Worm (Caenorhabditis elegans) whole organism, mixed stage, embryonic: Measurements from ENCODE around the gene grsp-2.
A peak's percentile ranks its signal among the peaks of the same experiment; 100 is the strongest.

ENCODE experiments used
- M03D4.4 ChIP-seq: sonication (generic microtip); optimal IDR thresholded peaks from 2 replicates; lab custom pipeline; 2017; ENCODE audit warnings: mild to moderate bottlenecking, missing genetic modification characterization, missing compliant biosample characterization
- bed-3 ChIP-seq: fragments of 200-800 bp; sonication (Bioruptor generic); optimal IDR thresholded peaks from 3 replicates; lab custom pipeline; 2018; ENCODE audit warnings: mild to moderate bottlenecking, missing genetic modification characterization, moderate library complexity, missing compliant biosample characterization
- blmp-1 ChIP-seq: fragments of 150-350 bp; optimal IDR thresholded peaks from 2 replicates; lab custom pipeline; 2014; ENCODE audit warnings: missing biosample characterization, missing genetic modification characterization
- ceh-39 ChIP-seq: fragments of 150-350 bp; optimal IDR thresholded peaks from 2 replicates; lab custom pipeline; 2014; ENCODE audit warnings: missing biosample characterization, missing genetic modification characterization
- ceh-43 ChIP-seq: fragments of 200-800 bp; sonication (Bioruptor generic); optimal IDR thresholded peaks from 2 replicates; lab custom pipeline; 2018; ENCODE audit warnings: mild to moderate bottlenecking, missing genetic modification characterization, moderate library complexity, missing compliant biosample characterization
- ceh-83 ChIP-seq: fragments of 200-800 bp; sonication (Bioruptor generic); optimal IDR thresholded peaks from 2 replicates; lab custom pipeline; 2018; ENCODE audit warnings: mild to moderate bottlenecking, missing genetic modification characterization, missing compliant biosample characterization
- drap-1 ChIP-seq: fragments of 200-800 bp; sonication (Bioruptor generic); optimal IDR thresholded peaks from 3 replicates; lab custom pipeline; 2018; ENCODE audit warnings: mild to moderate bottlenecking, missing genetic modification characterization, missing compliant biosample characterization
- elt-1 ChIP-seq: sonication (generic microtip); optimal IDR thresholded peaks from 2 replicates; lab custom pipeline; 2017; ENCODE audit warnings: missing genetic modification characterization, mild to moderate bottlenecking, missing compliant biosample characterization, antibody characterized with exemption, moderate library complexity, borderline replicate concordance; ENCODE audit not compliant: insufficient read depth
- flh-1 ChIP-seq: fragments of 200-800 bp; sonication (Bioruptor generic); optimal IDR thresholded peaks from 2 replicates; lab custom pipeline; 2018; ENCODE audit warnings: mild to moderate bottlenecking, missing genetic modification characterization, moderate library complexity, missing compliant biosample characterization
- ham-2 ChIP-seq: fragments of 200-800 bp; sonication (Bioruptor generic); optimal IDR thresholded peaks from 2 replicates; lab custom pipeline; 2018; ENCODE audit warnings: mild to moderate bottlenecking, missing genetic modification characterization, missing compliant biosample characterization
- hlh-1 ChIP-seq: fragments of 150-350 bp; optimal IDR thresholded peaks from 2 replicates; lab custom pipeline; 2014; ENCODE audit warnings: missing biosample characterization, missing genetic modification reagents, missing genetic modification characterization
- lin-13 ChIP-seq: fragments of 150-350 bp; optimal IDR thresholded peaks from 2 replicates; lab custom pipeline; 2014; ENCODE audit warnings: missing biosample characterization, missing genetic modification characterization
- lin-32 ChIP-seq: fragments of 200-800 bp; sonication (Bioruptor generic); optimal IDR thresholded peaks from 2 replicates; lab custom pipeline; 2018; ENCODE audit warnings: mild to moderate bottlenecking, missing genetic modification characterization, missing compliant biosample characterization
- lsy-2 ChIP-seq: fragments of 150-350 bp; optimal IDR thresholded peaks from 2 replicates; lab custom pipeline; 2014; ENCODE audit warnings: missing biosample characterization, missing genetic modification characterization
- mab-5 ChIP-seq: fragments of 150-350 bp; optimal IDR thresholded peaks from 2 replicates; lab custom pipeline; 2014; ENCODE audit warnings: missing biosample characterization, missing genetic modification characterization
- mep-1 ChIP-seq: fragments of 150-350 bp; optimal IDR thresholded peaks from 2 replicates; lab custom pipeline; 2017; ENCODE audit warnings: missing biosample characterization, missing genetic modification reagents, missing genetic modification characterization, inconsistent platforms
- nhr-12 ChIP-seq: fragments of 150-350 bp; optimal IDR thresholded peaks from 2 replicates; lab custom pipeline; 2014; ENCODE audit warnings: missing biosample characterization, missing genetic modification characterization
- nhr-2 ChIP-seq: fragments of 150-350 bp; optimal IDR thresholded peaks from 2 replicates; lab custom pipeline; 2014; ENCODE audit warnings: missing biosample characterization, missing genetic modification characterization
- nhr-237 ChIP-seq: fragments of 150-350 bp; optimal IDR thresholded peaks from 2 replicates; lab custom pipeline; 2014; ENCODE audit warnings: missing biosample characterization, missing genetic modification characterization
- nhr-76 ChIP-seq: sonication (generic microtip); optimal IDR thresholded peaks from 2 replicates; lab custom pipeline; 2017; ENCODE audit warnings: missing biosample characterization, missing genetic modification characterization
- pha-4 ChIP-seq: fragments of 150-350 bp; optimal IDR thresholded peaks from 2 replicates; lab custom pipeline; 2018; ENCODE audit warnings: missing biosample characterization, missing genetic modification reagents, missing genetic modification characterization
- sem-2 ChIP-seq: fragments of 200-800 bp; sonication (Bioruptor generic); optimal IDR thresholded peaks from 2 replicates; lab custom pipeline; 2018; ENCODE audit warnings: mild to moderate bottlenecking, missing genetic modification characterization, missing compliant biosample characterization
- snpc-4 ChIP-seq: fragments of 150-350 bp; optimal IDR thresholded peaks from 2 replicates; lab custom pipeline; 2014; ENCODE audit warnings: missing biosample characterization, missing genetic modification characterization
- tbx-8 ChIP-seq: fragments of 200-800 bp; sonication (Bioruptor generic); optimal IDR thresholded peaks from 2 replicates; lab custom pipeline; 2018; ENCODE audit warnings: mild to moderate bottlenecking, missing genetic modification characterization, moderate library complexity, missing compliant biosample characterization
- unc-120 ChIP-seq: sonication (generic microtip); optimal IDR thresholded peaks from 2 replicates; lab custom pipeline; 2017; ENCODE audit warnings: missing genetic modification characterization, missing compliant biosample characterization; ENCODE audit not compliant: poor library complexity, severe bottlenecking
- unc-39 ChIP-seq: fragments of 150-350 bp; optimal IDR thresholded peaks from 2 replicates; lab custom pipeline; 2014; ENCODE audit warnings: missing biosample characterization, missing genetic modification characterization
- unc-62 ChIP-seq: fragments of 150-350 bp; optimal IDR thresholded peaks from 2 replicates; lab custom pipeline; 2014; ENCODE audit warnings: missing biosample characterization, missing genetic modification reagents, missing genetic modification characterization
- zip-8 ChIP-seq: fragments of 150-350 bp; optimal IDR thresholded peaks from 2 replicates; lab custom pipeline; 2014; ENCODE audit warnings: missing biosample characterization, missing genetic modification characterization
- ztf-11 ChIP-seq: fragments of 150-350 bp; optimal IDR thresholded peaks from 2 replicates; lab custom pipeline; 2014; ENCODE audit warnings: missing biosample characterization, missing genetic modification characterization

Gene grsp-2

ce11 chrIV:8845922-8846321 is 29.8 kb downstream of the grsp-2 start:
- TF ChIP-seq mab-5 (no peak), tbx-8 (GFP tag; lab: Kevin White, UChicago) (no peak), lsy-2 (no peak), lin-32 (GFP tag; lab: Kevin White, UChicago) (no peak), unc-39 (tag; lab: Kevin White, UChicago) (no peak), snpc-4 (no peak), unc-120 (tag; lab: Kevin White, UChicago) (no peak), drap-1 (GFP tag; lab: Kevin White, UChicago) (no peak), blmp-1 (no peak), ceh-43 (GFP tag; lab: Kevin White, UChicago) (no peak), zip-8 (tag; lab: Kevin White, UChicago) (no peak)

DNA sequence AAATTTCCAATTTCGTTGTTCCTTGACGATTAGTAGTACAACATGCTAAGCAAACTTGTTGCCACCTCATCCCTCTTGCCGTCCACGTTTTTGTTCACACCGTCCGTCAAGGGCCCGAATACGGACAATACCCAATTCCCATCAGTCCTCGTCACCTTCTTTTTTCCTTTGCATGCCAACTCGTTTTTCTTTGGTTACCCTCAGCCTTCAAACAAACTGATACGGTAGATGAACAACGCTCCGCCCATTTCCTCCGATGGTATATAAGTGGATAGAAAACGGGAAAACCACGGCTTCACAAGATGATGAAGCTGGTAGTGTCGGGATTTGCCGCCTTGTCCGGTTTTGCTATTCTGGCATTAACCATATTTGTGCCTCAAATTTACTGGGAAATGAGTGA is 31.8 kb downstream of the grsp-2 start, which contains the start of gene col-118:
Gene col-118, plus strand, starts transcription at position 301 of the 400 bp plus-strand sequence.
- no peak for TF ChIP-seq unc-39 (tag; lab: Kevin White, UChicago)
- TF ChIP-seq nhr-76, result no peak
- TF ChIP-seq snpc-4, result no peak
- TF ChIP-seq lin-13 (tag; lab: Kevin White, UChicago), result no peak
- TF ChIP-seq nhr-2 (tag; lab: Kevin White, UChicago), result no peak
- no peak for TF ChIP-seq ceh-39
- no peak for TF ChIP-seq lsy-2
- no peak for TF ChIP-seq flh-1 (GFP tag; lab: Kevin White, UChicago)
- TF ChIP-seq sem-2 (GFP tag; lab: Kevin White, UChicago), result no peak
- TF ChIP-seq drap-1 (GFP tag; lab: Kevin White, UChicago), result no peak
- no peak for TF ChIP-seq pha-4
- TF ChIP-seq elt-1 (tag; lab: Kevin White, UChicago), result no peak
- TF ChIP-seq ztf-11 (tag; lab: Kevin White, UChicago), result no peak
- no peak for TF ChIP-seq mep-1 (tag; lab: Kevin White, UChicago)
- no peak for TF ChIP-seq M03D4.4
- no peak for TF ChIP-seq unc-62
- no peak for TF ChIP-seq nhr-237 (tag; lab: Kevin White, UChicago)
- TF ChIP-seq, all 35 proteins: peak for 0

DNA sequence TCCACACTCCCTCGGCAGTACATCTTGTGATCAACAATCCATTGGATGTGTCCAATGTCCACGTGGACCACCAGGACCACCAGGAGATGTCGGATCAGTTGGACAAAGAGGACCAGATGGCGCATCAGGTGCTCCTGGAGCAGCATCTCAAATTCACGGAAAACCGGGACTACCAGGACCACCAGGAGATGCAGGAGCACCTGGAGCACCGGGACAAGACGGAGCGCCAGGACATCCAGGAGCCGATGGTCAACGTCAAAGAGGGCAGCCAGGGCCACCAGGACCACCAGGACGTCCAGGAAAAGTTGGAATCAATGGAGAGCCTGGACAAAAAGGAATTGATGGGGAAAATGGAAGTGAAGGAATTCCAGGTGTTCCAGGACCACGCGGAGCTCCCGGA is 32.9 kb downstream of the grsp-2 start:
- TF ChIP-seq nhr-12 (tag; lab: Kevin White, UChicago), result no peak
- no peak for TF ChIP-seq bed-3
- TF ChIP-seq pha-4, result no peak
- no peak for TF ChIP-seq lsy-2

DNA sequence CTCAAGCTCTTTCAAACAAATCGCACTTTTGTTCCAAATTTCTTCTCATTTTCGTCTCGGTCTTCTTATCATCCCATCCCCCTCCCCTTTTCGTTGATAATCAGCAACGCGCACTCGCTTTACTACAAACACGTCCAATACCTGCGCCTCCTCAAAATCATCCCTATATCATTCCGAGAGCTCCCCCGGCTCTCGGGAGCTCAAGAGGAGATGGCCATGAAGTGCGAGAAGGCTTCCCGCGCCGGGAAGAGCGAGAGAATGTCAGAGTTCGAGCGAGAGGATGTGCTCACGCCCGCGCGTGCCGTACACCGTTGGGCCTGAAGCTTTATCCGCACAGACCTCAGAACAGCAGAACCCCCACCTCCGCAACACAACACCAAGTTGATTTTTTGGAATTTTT is 34.7 kb downstream of the grsp-2 start:
- no peak for TF ChIP-seq nhr-2 (tag; lab: Kevin White, UChicago)
- TF ChIP-seq unc-120 (tag; lab: Kevin White, UChicago), result peak; percentile 53
- TF ChIP-seq hlh-1 (tag; lab: Kevin White, UChicago), result no peak
- TF ChIP-seq, all 35 proteins: peak for 1

DNA sequence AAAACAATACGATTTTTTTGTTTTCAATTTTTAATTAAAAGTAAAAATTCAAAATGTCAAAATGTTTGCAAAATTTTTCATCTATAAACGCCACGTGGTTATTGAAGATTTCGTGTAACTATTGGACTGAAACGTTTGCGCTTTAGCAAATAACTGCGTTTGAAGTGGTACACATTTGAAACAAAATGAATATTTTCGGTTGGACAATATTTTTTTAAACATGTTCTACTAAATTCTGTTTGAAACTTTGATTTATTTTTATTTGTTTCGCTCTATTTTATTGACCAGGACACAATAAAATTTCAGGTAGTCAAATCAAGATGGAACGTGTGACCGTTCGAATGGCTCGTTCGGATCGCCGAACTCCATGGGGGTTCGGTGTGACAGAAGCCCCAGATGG is 36.1 kb downstream of the grsp-2 start, which contains the start of gene alp-1:
Gene alp-1, plus strand, starts transcription at position 301 of the 400 bp plus-strand sequence.
- TF ChIP-seq ceh-83 (GFP tag; lab: Kevin White, UChicago), result no peak
- TF ChIP-seq, all 35 proteins: peak for 0

DNA sequence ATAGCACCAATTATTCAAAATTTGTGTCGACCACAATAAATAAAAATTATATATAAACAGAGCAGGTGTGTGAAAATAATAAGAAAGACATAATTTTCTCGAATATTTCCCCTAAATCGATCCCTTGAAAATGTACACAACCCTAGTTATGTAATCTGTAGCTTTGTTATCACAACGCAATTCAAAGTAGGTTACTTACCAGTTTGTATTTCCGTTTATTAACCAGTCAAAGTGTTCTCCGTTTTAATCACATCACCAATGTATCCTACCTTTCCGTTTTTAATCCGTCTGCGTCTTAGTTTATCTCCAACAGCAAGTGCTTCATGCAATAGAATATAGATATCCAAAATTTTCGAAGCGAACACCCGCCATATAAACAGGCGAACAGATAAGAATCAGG is 37.2 kb downstream of the grsp-2 start:
- TF ChIP-seq drap-1 (GFP tag; lab: Kevin White, UChicago) (no peak), ham-2 (peak; percentile 66)

- TF ChIP-seq nhr-237 (tag; lab: Kevin White, UChicago) (no peak), blmp-1 (no peak)
These were observed 39.8 kb downstream of the grsp-2 start, which contains the start of gene T11B7.5 for ce11 chrIV:8855963-8856362. TSS of gene T11B7.5 (minus strand) at chrIV:8856063.
